Worm (Caenorhabditis elegans) whole organism, L2 larva: ENCODE data around the gene F58E6.4.

Experiments used
- C34F6.9 ChIP-seq: fragments of 150-350 bp; optimal IDR thresholded peaks from 2 replicates; lab custom pipeline; 2014; ENCODE audit warnings: missing biosample characterization, missing genetic modification characterization
- F13H6.1 ChIP-seq: sonication (generic microtip); optimal IDR thresholded peaks from 2 replicates; lab custom pipeline; 2016; ENCODE audit warnings: missing genetic modification characterization, missing compliant biosample characterization
- R02D3.7 ChIP-seq: fragments of 150-350 bp; optimal IDR thresholded peaks from 2 replicates; lab custom pipeline; 2014; ENCODE audit warnings: missing biosample characterization, missing genetic modification characterization
- alr-1 ChIP-seq: fragments of 150-350 bp; optimal IDR thresholded peaks from 2 replicates; lab custom pipeline; 2014; ENCODE audit warnings: missing biosample characterization, missing genetic modification characterization
- aly-2 ChIP-seq: fragments of 150-350 bp; optimal IDR thresholded peaks from 2 replicates; lab custom pipeline; 2014; ENCODE audit warnings: missing biosample characterization, missing genetic modification characterization
- blmp-1 ChIP-seq: sonication (generic microtip); optimal IDR thresholded peaks from 2 replicates; lab custom pipeline; 2017; ENCODE audit warnings: missing genetic modification characterization, mild to moderate bottlenecking, missing compliant biosample characterization, antibody characterized with exemption, moderate library complexity; ENCODE audit not compliant: insufficient read depth
- ceh-16 ChIP-seq: fragments of 150-350 bp; optimal IDR thresholded peaks from 2 replicates; lab custom pipeline; 2014; ENCODE audit warnings: missing biosample characterization, missing genetic modification characterization
- ceh-82 ChIP-seq: fragments of 150-350 bp; optimal IDR thresholded peaks from 2 replicates; lab custom pipeline; 2014; ENCODE audit warnings: missing biosample characterization, missing genetic modification characterization
- crh-2 ChIP-seq: sonication (generic microtip); optimal IDR thresholded peaks from 2 replicates; lab custom pipeline; 2017; ENCODE audit warnings: missing biosample characterization, missing genetic modification characterization
- dmd-4 ChIP-seq: sonication (generic microtip); optimal IDR thresholded peaks from 2 replicates; lab custom pipeline; 2017; ENCODE audit warnings: missing biosample characterization, missing genetic modification characterization
- egl-27 ChIP-seq: sonication (generic microtip); optimal IDR thresholded peaks from 3 replicates; lab custom pipeline; 2017; ENCODE audit warnings: missing biosample characterization, missing genetic modification reagents, missing genetic modification characterization
- elt-1 ChIP-seq: fragments of 150-350 bp; optimal IDR thresholded peaks from 2 replicates; lab custom pipeline; 2014; ENCODE audit warnings: missing biosample characterization, missing genetic modification characterization
- elt-3 ChIP-seq: sonication (generic microtip); optimal IDR thresholded peaks from 2 replicates; lab custom pipeline; 2017; ENCODE audit warnings: missing biosample characterization, missing genetic modification characterization
- fos-1 ChIP-seq: fragments of 150-350 bp; optimal IDR thresholded peaks from 2 replicates; lab custom pipeline; 2014; ENCODE audit warnings: missing biosample characterization, missing genetic modification characterization
- gmeb-1 ChIP-seq: fragments of 150-350 bp; optimal IDR thresholded peaks from 2 replicates; lab custom pipeline; 2014; ENCODE audit warnings: missing biosample characterization, missing genetic modification characterization
- lin-11 ChIP-seq: fragments of 150-350 bp; sonication (generic microtip); optimal IDR thresholded peaks from 2 replicates; lab custom pipeline; 2014; ENCODE audit warnings: missing biosample characterization, missing genetic modification characterization, inconsistent platforms, mixed read lengths
- lin-13 ChIP-seq: fragments of 150-350 bp; optimal IDR thresholded peaks from 2 replicates; lab custom pipeline; 2014; ENCODE audit warnings: missing biosample characterization, missing genetic modification reagents, missing genetic modification characterization
- lin-39 ChIP-seq: fragments of 150-350 bp; optimal IDR thresholded peaks from 2 replicates; lab custom pipeline; 2014; ENCODE audit warnings: missing biosample characterization, missing genetic modification reagents, missing genetic modification characterization
- lsy-2 ChIP-seq, 2 experiments: fragments of 150-350 bp in 1 of 2; sonication (generic microtip) in 1 of 2; optimal IDR thresholded peaks; 2 replicates each; lab custom pipeline; 2014 to 2017; ENCODE audit warnings: missing biosample characterization in 2 of 2, missing genetic modification characterization in 2 of 2
- mab-5 ChIP-seq: fragments of 150-350 bp; optimal IDR thresholded peaks from 2 replicates; lab custom pipeline; 2014; ENCODE audit warnings: missing biosample characterization, missing genetic modification characterization
- mbf-1 ChIP-seq: sonication (generic microtip); optimal IDR thresholded peaks from 2 replicates; lab custom pipeline; 2017; ENCODE audit warnings: missing biosample characterization, missing genetic modification characterization
- mdl-1 ChIP-seq, 2 experiments: fragments of 150-350 bp in 1 of 2; sonication (generic microtip) in 1 of 2; optimal IDR thresholded peaks; 2 replicates each; lab custom pipeline; 2017; ENCODE audit warnings: missing biosample characterization in 2 of 2, missing genetic modification characterization in 2 of 2
- nhr-11 ChIP-seq: fragments of 150-350 bp; optimal IDR thresholded peaks from 2 replicates; lab custom pipeline; 2014; ENCODE audit warnings: missing biosample characterization, missing genetic modification characterization
- nhr-129 ChIP-seq: fragments of 150-350 bp; optimal IDR thresholded peaks from 2 replicates; lab custom pipeline; 2014; ENCODE audit warnings: missing biosample characterization, missing genetic modification characterization
- nhr-21 ChIP-seq: fragments of 150-350 bp; optimal IDR thresholded peaks from 2 replicates; lab custom pipeline; 2014; ENCODE audit warnings: missing biosample characterization, missing genetic modification characterization
- nhr-23 ChIP-seq: fragments of 150-350 bp; optimal IDR thresholded peaks from 2 replicates; lab custom pipeline; 2014; ENCODE audit warnings: missing biosample characterization, missing genetic modification reagents, missing genetic modification characterization
- nhr-237 ChIP-seq: fragments of 150-350 bp; optimal IDR thresholded peaks from 2 replicates; lab custom pipeline; 2014; ENCODE audit warnings: missing biosample characterization, missing genetic modification characterization
- nhr-25 ChIP-seq: fragments of 150-350 bp; sonication (generic microtip); optimal IDR thresholded peaks from 3 replicates; lab custom pipeline; 2014; ENCODE audit warnings: missing biosample characterization, missing genetic modification characterization
- nhr-6 ChIP-seq: fragments of 150-350 bp; optimal IDR thresholded peaks from 2 replicates; lab custom pipeline; 2014; ENCODE audit warnings: missing biosample characterization, missing genetic modification characterization
- nhr-77 ChIP-seq: fragments of 150-350 bp; optimal IDR thresholded peaks from 2 replicates; lab custom pipeline; 2014; ENCODE audit warnings: missing biosample characterization, missing genetic modification characterization
- peb-1 ChIP-seq: fragments of 150-350 bp; optimal IDR thresholded peaks from 2 replicates; lab custom pipeline; 2014; ENCODE audit warnings: missing biosample characterization, missing genetic modification characterization
- sem-4 ChIP-seq: fragments of 150-350 bp; optimal IDR thresholded peaks from 2 replicates; lab custom pipeline; 2014; ENCODE audit warnings: missing biosample characterization, missing genetic modification reagents, missing genetic modification characterization
- skn-1 ChIP-seq: sonication (generic microtip); optimal IDR thresholded peaks from 2 replicates; lab custom pipeline; 2017; ENCODE audit warnings: missing biosample characterization, missing genetic modification characterization
- sma-3 ChIP-seq: sonication (generic microtip); optimal IDR thresholded peaks from 2 replicates; lab custom pipeline; 2016; ENCODE audit warnings: missing genetic modification reagents, missing genetic modification characterization, missing compliant biosample characterization
- sma-9 ChIP-seq, 2 experiments: fragments of 150-350 bp in 1 of 2; sonication (generic microtip) in 1 of 2; optimal IDR thresholded peaks; 2 replicates each; lab custom pipeline; 2014 to 2016; ENCODE audit warnings: missing genetic modification characterization in 2 of 2, mild to moderate bottlenecking in 1 of 2, missing biosample characterization in 1 of 2, missing compliant biosample characterization in 1 of 2, missing genetic modification reagents in 1 of 2, moderate library complexity in 1 of 2
- snpc-4 ChIP-seq: fragments of 150-350 bp; optimal IDR thresholded peaks from 2 replicates; lab custom pipeline; 2014; ENCODE audit warnings: missing biosample characterization, missing genetic modification characterization
- unc-62 ChIP-seq: fragments of 150-350 bp; optimal IDR thresholded peaks from 2 replicates; lab custom pipeline; 2014; ENCODE audit warnings: missing biosample characterization, missing genetic modification reagents, missing genetic modification characterization
- zag-1 ChIP-seq: fragments of 150-350 bp; optimal IDR thresholded peaks from 2 replicates; lab custom pipeline; 2014; ENCODE audit warnings: missing biosample characterization, missing genetic modification characterization
- ztf-1 ChIP-seq: fragments of 200-800 bp; sonication (Bioruptor generic); conservative IDR thresholded peaks from 2 replicates; pipeline ENCODE4 v1.3.6; 2022; ENCODE audit warnings: missing genetic modification characterization, missing compliant biosample characterization
- ztf-11 ChIP-seq: sonication (generic microtip); optimal IDR thresholded peaks from 2 replicates; lab custom pipeline; 2017; ENCODE audit warnings: missing biosample characterization, missing genetic modification characterization

The F58E6.4 gene

ce11 chrV:9763759-9764158 lies 13.6 kb upstream of the F58E6.4 start:
- TF ChIP-seq lin-39 (tag; lab: Kevin White, UChicago) (no peak), ztf-1 (GFP tag; lab: Robert Waterston, UW) (no peak), skn-1 (no peak), ceh-82 (tag; lab: Kevin White, UChicago) (no peak), zag-1 (tag; lab: Kevin White, UChicago) (no peak)

DNA sequence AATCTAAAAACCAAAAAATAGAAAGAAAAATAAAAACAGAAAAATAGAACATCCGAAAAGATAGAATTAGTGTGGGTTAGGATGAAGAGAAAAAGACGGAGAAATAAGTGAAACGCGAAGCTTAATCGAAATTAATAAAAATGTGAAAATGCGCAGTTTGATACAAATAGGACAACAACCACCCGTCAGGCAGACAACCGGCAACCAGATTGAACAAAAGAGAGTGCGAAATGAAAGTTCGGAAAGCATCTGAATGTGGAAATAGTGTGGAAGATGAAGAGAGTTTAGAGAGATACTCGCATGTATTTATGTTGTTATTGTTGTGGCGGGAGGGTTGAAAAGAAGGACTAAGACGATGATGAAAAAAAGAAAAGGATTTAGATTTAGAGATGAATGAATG lies 8.2 kb upstream of the F58E6.4 start:
- TF ChIP-seq nhr-237 (no peak), snpc-4 (tag; lab: Kevin White, UChicago) (no peak), ztf-11 (no peak), lin-11 (no peak), sma-3 (GFP tag; lab: Kevin White, UChicago) (no peak), R02D3.7 (tag; lab: Kevin White, UChicago) (no peak), egl-27 (tag; lab: Kevin White, UChicago) (no peak), lsy-2 (tag; optimal IDR thresholded peaks at IDR 0.05; lab: Kevin White, UChicago) (no peak), aly-2 (no peak), nhr-11 (tag; lab: Kevin White, UChicago) (no peak), nhr-77 (tag; lab: Kevin White, UChicago) (no peak), C34F6.9 (no peak)
- TF ChIP-seq, all 48 proteins: peak for 0

ce11 chrV:9757884-9758283 lies 7.7 kb upstream of the F58E6.4 start, which contains the start of gene F58E6.11:
F58E6.11 (minus strand) TSS chrV:9757984.
- TF ChIP-seq nhr-6 (tag; lab: Kevin White, UChicago) (no peak), C34F6.9 (no peak), sem-4 (tag; lab: Kevin White, UChicago) (no peak), ceh-82 (tag; lab: Kevin White, UChicago) (no peak), ceh-16 (tag; lab: Kevin White, UChicago) (no peak), gmeb-1 (tag; lab: Kevin White, UChicago) (no peak), nhr-237 (no peak)

- no peak for TF ChIP-seq mab-5 (tag; lab: Kevin White, UChicago)
- no peak for TF ChIP-seq ztf-11
- TF ChIP-seq nhr-77 (tag; lab: Kevin White, UChicago), result no peak
- TF ChIP-seq sma-9 (GFP tag; optimal IDR thresholded peaks at IDR 0.05; lab: Kevin White, UChicago), result peak; percentile 59
- TF ChIP-seq sma-9 (tag; optimal IDR thresholded peaks at IDR 0.05; lab: Kevin White, UChicago), result no peak
- no peak for TF ChIP-seq nhr-6 (tag; lab: Kevin White, UChicago)
- TF ChIP-seq elt-3 (tag; lab: Kevin White, UChicago), result no peak
- peak; percentile 34 for TF ChIP-seq nhr-129
- TF ChIP-seq crh-2 (tag; lab: Kevin White, UChicago), result peak; percentile 50
- no peak for TF ChIP-seq F13H6.1 (tag; lab: Kevin White, UChicago)
- no peak for TF ChIP-seq blmp-1 (tag; lab: Kevin White, UChicago)
- peak; percentile 81 for TF ChIP-seq fos-1 (tag; lab: Kevin White, UChicago)
- no peak for TF ChIP-seq mdl-1 (tag; optimal IDR thresholded peaks at IDR 0.05; lab: Kevin White, UChicago)
- TF ChIP-seq mbf-1, result no peak
- TF ChIP-seq lin-39 (tag; lab: Kevin White, UChicago), result no peak
- TF ChIP-seq ceh-16 (tag; lab: Kevin White, UChicago), result no peak
- no peak for TF ChIP-seq nhr-25 (tag; lab: Kevin White, UChicago)
- no peak for TF ChIP-seq skn-1
- TF ChIP-seq ztf-1 (GFP tag; lab: Robert Waterston, UW), result no peak
- TF ChIP-seq lin-11, result no peak
- no peak for TF ChIP-seq aly-2
- no peak for TF ChIP-seq nhr-237
- TF ChIP-seq nhr-21, result no peak
- TF ChIP-seq elt-1 (tag; lab: Kevin White, UChicago), result no peak
- peak; percentile 9 for TF ChIP-seq lin-13 (GFP tag; lab: Kevin White, UChicago)
- no peak for TF ChIP-seq alr-1
- no peak for TF ChIP-seq ceh-82 (tag; lab: Kevin White, UChicago)
- no peak for TF ChIP-seq sem-4 (tag; lab: Kevin White, UChicago)
- no peak for TF ChIP-seq dmd-4 (tag; lab: Kevin White, UChicago)
- TF ChIP-seq unc-62 (GFP tag; lab: Kevin White, UChicago), result no peak
- TF ChIP-seq nhr-23 (tag; lab: Kevin White, UChicago), result no peak
- TF ChIP-seq peb-1 (tag; lab: Kevin White, UChicago), result no peak
Observed at ce11 chrV:9756242-9756641, 6.0 kb upstream of the F58E6.4 start, which contains the start of gene hrg-3. hrg-3 (plus strand) TSS chrV:9756468.
